Worm (Caenorhabditis elegans) whole organism, L2 larva: ENCODE measurements around the gene F13B12.4.

ENCODE experiments used
- C34F6.9 ChIP-seq: fragments of 150-350 bp; optimal IDR thresholded peaks from 2 replicates; lab custom pipeline; 2014; ENCODE audit warnings: missing biosample characterization, missing genetic modification characterization
- F13H6.1 ChIP-seq: sonication (generic microtip); optimal IDR thresholded peaks from 2 replicates; lab custom pipeline; 2016; ENCODE audit warnings: missing genetic modification characterization, missing compliant biosample characterization
- R02D3.7 ChIP-seq: fragments of 150-350 bp; optimal IDR thresholded peaks from 2 replicates; lab custom pipeline; 2014; ENCODE audit warnings: missing biosample characterization, missing genetic modification characterization
- Y55F3AM.14 ChIP-seq: fragments of 200-800 bp; sonication (Bioruptor generic); optimal IDR thresholded peaks from 2 replicates; lab custom pipeline; 2018; ENCODE audit warnings: mild to moderate bottlenecking, missing genetic modification characterization, missing compliant biosample characterization
- ZK546.5 ChIP-seq: sonication (generic microtip); optimal IDR thresholded peaks from 2 replicates; lab custom pipeline; 2017; ENCODE audit warnings: missing biosample characterization, missing genetic modification characterization
- alr-1 ChIP-seq: fragments of 150-350 bp; optimal IDR thresholded peaks from 2 replicates; lab custom pipeline; 2014; ENCODE audit warnings: missing biosample characterization, missing genetic modification characterization
- aly-2 ChIP-seq: fragments of 150-350 bp; optimal IDR thresholded peaks from 2 replicates; lab custom pipeline; 2014; ENCODE audit warnings: missing biosample characterization, missing genetic modification characterization
- ama-1 ChIP-seq: fragments of 150-350 bp; optimal IDR thresholded peaks from 2 replicates; lab custom pipeline; 2018; ENCODE audit warnings: inconsistent platforms
- ceh-16 ChIP-seq: fragments of 150-350 bp; optimal IDR thresholded peaks from 2 replicates; lab custom pipeline; 2014; ENCODE audit warnings: missing biosample characterization, missing genetic modification characterization
- ceh-82 ChIP-seq: fragments of 150-350 bp; optimal IDR thresholded peaks from 2 replicates; lab custom pipeline; 2014; ENCODE audit warnings: missing biosample characterization, missing genetic modification characterization
- crh-2 ChIP-seq: sonication (generic microtip); optimal IDR thresholded peaks from 2 replicates; lab custom pipeline; 2017; ENCODE audit warnings: missing biosample characterization, missing genetic modification characterization
- egl-27 ChIP-seq: sonication (generic microtip); optimal IDR thresholded peaks from 3 replicates; lab custom pipeline; 2017; ENCODE audit warnings: missing biosample characterization, missing genetic modification reagents, missing genetic modification characterization
- fos-1 ChIP-seq: fragments of 150-350 bp; optimal IDR thresholded peaks from 2 replicates; lab custom pipeline; 2014; ENCODE audit warnings: missing biosample characterization, missing genetic modification characterization
- gmeb-1 ChIP-seq: fragments of 150-350 bp; optimal IDR thresholded peaks from 2 replicates; lab custom pipeline; 2014; ENCODE audit warnings: missing biosample characterization, missing genetic modification characterization
- lin-39 ChIP-seq: fragments of 150-350 bp; optimal IDR thresholded peaks from 2 replicates; lab custom pipeline; 2014; ENCODE audit warnings: missing biosample characterization, missing genetic modification reagents, missing genetic modification characterization
- lsy-2 ChIP-seq, 2 experiments: fragments of 150-350 bp in 1 of 2; sonication (generic microtip) in 1 of 2; optimal IDR thresholded peaks; 2 replicates each; lab custom pipeline; 2014 to 2017; ENCODE audit warnings: missing biosample characterization in 2 of 2, missing genetic modification characterization in 2 of 2
- mab-5 ChIP-seq: fragments of 150-350 bp; optimal IDR thresholded peaks from 2 replicates; lab custom pipeline; 2014; ENCODE audit warnings: missing biosample characterization, missing genetic modification characterization
- mbf-1 ChIP-seq: sonication (generic microtip); optimal IDR thresholded peaks from 2 replicates; lab custom pipeline; 2017; ENCODE audit warnings: missing biosample characterization, missing genetic modification characterization
- nhr-12 ChIP-seq: fragments of 150-350 bp; optimal IDR thresholded peaks from 2 replicates; lab custom pipeline; 2014; ENCODE audit warnings: missing biosample characterization, missing genetic modification characterization
- nhr-129 ChIP-seq: fragments of 150-350 bp; optimal IDR thresholded peaks from 2 replicates; lab custom pipeline; 2014; ENCODE audit warnings: missing biosample characterization, missing genetic modification characterization
- nhr-23 ChIP-seq: fragments of 150-350 bp; optimal IDR thresholded peaks from 2 replicates; lab custom pipeline; 2014; ENCODE audit warnings: missing biosample characterization, missing genetic modification reagents, missing genetic modification characterization
- nhr-237 ChIP-seq: fragments of 150-350 bp; optimal IDR thresholded peaks from 2 replicates; lab custom pipeline; 2014; ENCODE audit warnings: missing biosample characterization, missing genetic modification characterization
- nhr-25 ChIP-seq: fragments of 150-350 bp; sonication (generic microtip); optimal IDR thresholded peaks from 3 replicates; lab custom pipeline; 2014; ENCODE audit warnings: missing biosample characterization, missing genetic modification characterization
- nhr-6 ChIP-seq: fragments of 150-350 bp; optimal IDR thresholded peaks from 2 replicates; lab custom pipeline; 2014; ENCODE audit warnings: missing biosample characterization, missing genetic modification characterization
- nhr-77 ChIP-seq: fragments of 150-350 bp; optimal IDR thresholded peaks from 2 replicates; lab custom pipeline; 2014; ENCODE audit warnings: missing biosample characterization, missing genetic modification characterization
- peb-1 ChIP-seq: fragments of 150-350 bp; optimal IDR thresholded peaks from 2 replicates; lab custom pipeline; 2014; ENCODE audit warnings: missing biosample characterization, missing genetic modification characterization
- sem-4 ChIP-seq: fragments of 150-350 bp; optimal IDR thresholded peaks from 2 replicates; lab custom pipeline; 2014; ENCODE audit warnings: missing biosample characterization, missing genetic modification reagents, missing genetic modification characterization
- skn-1 ChIP-seq: sonication (generic microtip); optimal IDR thresholded peaks from 2 replicates; lab custom pipeline; 2017; ENCODE audit warnings: missing biosample characterization, missing genetic modification characterization
- sma-3 ChIP-seq: sonication (generic microtip); optimal IDR thresholded peaks from 2 replicates; lab custom pipeline; 2016; ENCODE audit warnings: missing genetic modification reagents, missing genetic modification characterization, missing compliant biosample characterization
- sma-9 ChIP-seq, 2 experiments: fragments of 150-350 bp in 1 of 2; sonication (generic microtip) in 1 of 2; optimal IDR thresholded peaks; 2 replicates each; lab custom pipeline; 2014 to 2016; ENCODE audit warnings: missing genetic modification characterization in 2 of 2, mild to moderate bottlenecking in 1 of 2, missing biosample characterization in 1 of 2, missing compliant biosample characterization in 1 of 2, missing genetic modification reagents in 1 of 2, moderate library complexity in 1 of 2
- snpc-4 ChIP-seq: fragments of 150-350 bp; optimal IDR thresholded peaks from 2 replicates; lab custom pipeline; 2014; ENCODE audit warnings: missing biosample characterization, missing genetic modification characterization
- unc-39 ChIP-seq: fragments of 150-350 bp; optimal IDR thresholded peaks from 2 replicates; lab custom pipeline; 2014; ENCODE audit warnings: missing biosample characterization, missing genetic modification characterization
- unc-55 ChIP-seq: fragments of 150-350 bp; sonication (generic microtip); optimal IDR thresholded peaks from 3 replicates; lab custom pipeline; 2014; ENCODE audit warnings: missing biosample characterization, missing genetic modification reagents, missing genetic modification characterization
- unc-62 ChIP-seq: fragments of 150-350 bp; optimal IDR thresholded peaks from 2 replicates; lab custom pipeline; 2014; ENCODE audit warnings: missing biosample characterization, missing genetic modification reagents, missing genetic modification characterization
- ztf-1 ChIP-seq: fragments of 200-800 bp; sonication (Bioruptor generic); conservative IDR thresholded peaks from 2 replicates; pipeline ENCODE4 v1.3.6; 2022; ENCODE audit warnings: missing genetic modification characterization, missing compliant biosample characterization
- ztf-11 ChIP-seq: sonication (generic microtip); optimal IDR thresholded peaks from 2 replicates; lab custom pipeline; 2017; ENCODE audit warnings: missing biosample characterization, missing genetic modification characterization
- ztf-4 ChIP-seq: fragments of 150-350 bp; optimal IDR thresholded peaks from 2 replicates; lab custom pipeline; 2014; ENCODE audit warnings: missing biosample characterization, missing genetic modification characterization

The F13B12.4 gene

DNA sequence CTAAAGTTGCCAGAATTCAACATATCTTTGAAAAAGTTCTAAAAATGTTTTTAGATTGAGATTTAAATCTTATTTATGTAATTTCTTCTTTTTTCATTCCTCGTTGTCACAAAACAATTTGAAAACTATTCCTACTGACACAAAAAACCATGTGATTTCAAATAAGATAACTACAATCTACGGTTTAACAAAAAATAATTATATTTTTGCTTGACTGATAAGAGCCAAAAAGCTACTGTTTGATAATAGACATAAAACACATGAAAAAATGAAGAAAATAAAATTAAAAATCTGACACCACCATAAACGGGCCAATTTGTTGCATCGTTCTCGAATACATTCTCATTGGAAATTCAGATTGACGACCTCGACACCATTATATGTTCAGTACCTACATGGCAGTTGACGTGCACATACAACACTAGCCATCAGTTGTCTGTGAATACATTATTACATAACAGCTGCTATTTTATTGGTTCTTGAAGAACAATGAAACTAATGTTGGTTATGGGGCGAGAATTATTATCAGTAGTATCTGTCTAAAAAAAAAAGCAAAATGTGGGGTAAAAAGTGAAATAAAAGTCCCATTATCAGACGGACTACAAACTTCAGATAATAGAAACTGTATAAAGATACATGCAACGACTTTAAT is 14.4 kb upstream of the F13B12.4 start, which contains the start of gene ugt-43:
Gene ugt-43 (plus strand): TSS at position 602 of the 652 bp plus-strand sequence.
- no peak for TF ChIP-seq ceh-82
- TF ChIP-seq R02D3.7, result no peak
- no peak for TF ChIP-seq ama-1 (lab: Kevin White, UChicago)
- no peak for TF ChIP-seq skn-1 (tag; lab: Kevin White, UChicago)
- no peak for TF ChIP-seq sma-9 (GFP tag; optimal IDR thresholded peaks at IDR 0.05; lab: Kevin White, UChicago)
- no peak for TF ChIP-seq sma-9 (tag; optimal IDR thresholded peaks at IDR 0.05; lab: Kevin White, UChicago)
- TF ChIP-seq snpc-4 (tag; lab: Kevin White, UChicago), result no peak
- TF ChIP-seq Y55F3AM.14 (GFP tag; lab: Kevin White, UChicago), result no peak
- TF ChIP-seq nhr-77 (tag; lab: Kevin White, UChicago), result no peak
- TF ChIP-seq lin-39, result no peak
- TF ChIP-seq nhr-237 (tag; lab: Kevin White, UChicago), result no peak
- no peak for TF ChIP-seq nhr-12 (tag; lab: Kevin White, UChicago)
- TF ChIP-seq ZK546.5, result no peak
- TF ChIP-seq fos-1 (tag; lab: Kevin White, UChicago), result no peak
- no peak for TF ChIP-seq sem-4 (tag; lab: Kevin White, UChicago)
- no peak for TF ChIP-seq egl-27 (tag; lab: Kevin White, UChicago)
- no peak for TF ChIP-seq sma-3 (GFP tag; lab: Kevin White, UChicago)
- TF ChIP-seq aly-2, result no peak

DNA sequence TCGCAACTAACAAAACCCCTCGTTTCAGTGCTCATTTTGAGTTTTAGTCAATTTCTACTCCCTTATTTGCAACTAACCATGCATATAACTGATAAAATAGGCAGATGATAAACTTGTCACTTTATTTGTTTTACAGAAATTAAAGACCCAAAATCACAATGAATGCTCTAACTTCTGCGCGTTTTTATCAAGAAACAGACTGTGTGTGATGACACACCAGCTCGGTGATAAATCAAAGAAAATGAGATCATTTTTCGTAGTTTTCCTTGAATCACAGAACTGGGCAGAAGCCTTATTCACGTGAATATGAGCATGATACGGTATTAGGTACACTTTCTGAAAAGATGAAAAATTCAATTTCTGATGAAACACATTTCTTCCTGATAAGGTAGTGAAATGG is 13.4 kb upstream of the F13B12.4 start:
- TF ChIP-seq F13H6.1 (tag; lab: Kevin White, UChicago) (no peak), R02D3.7 (no peak), fos-1 (tag; lab: Kevin White, UChicago) (peak; percentile 98), sma-9 (GFP tag; optimal IDR thresholded peaks at IDR 0.05; lab: Kevin White, UChicago) (peak; percentile 79), sma-9 (tag; optimal IDR thresholded peaks at IDR 0.05; lab: Kevin White, UChicago) (no peak), gmeb-1 (peak; percentile 62), crh-2 (tag; lab: Kevin White, UChicago) (peak; percentile 33), ceh-16 (tag; lab: Kevin White, UChicago) (no peak), unc-62 (GFP tag; lab: Kevin White, UChicago) (no peak), sma-3 (GFP tag; lab: Kevin White, UChicago) (peak; percentile 17), nhr-77 (tag; lab: Kevin White, UChicago) (no peak), nhr-6 (tag; lab: Kevin White, UChicago) (no peak), C34F6.9 (no peak), nhr-129 (tag; lab: Kevin White, UChicago) (no peak), peb-1 (tag; lab: Kevin White, UChicago) (no peak)

DNA sequence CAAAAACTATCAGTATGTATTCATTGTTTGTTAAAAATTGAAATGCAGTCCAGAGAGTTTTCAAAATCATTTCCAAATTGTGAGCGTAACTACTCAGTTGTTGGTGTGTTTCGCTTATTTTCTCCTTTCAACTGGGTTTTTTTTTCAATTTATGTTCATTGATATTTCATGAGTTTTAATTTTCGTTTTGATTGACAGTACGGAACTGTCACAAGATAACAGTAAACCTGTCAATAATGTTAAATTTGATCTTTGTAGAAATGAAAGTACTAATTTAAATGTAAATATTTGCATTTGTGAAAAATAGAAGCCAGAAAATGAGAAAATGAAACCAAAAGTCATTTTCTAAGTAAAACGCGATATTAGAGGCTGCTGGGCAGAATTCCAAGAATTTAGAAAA is 12.9 kb upstream of the F13B12.4 start:
- TF ChIP-seq crh-2 (tag; lab: Kevin White, UChicago) (no peak), ZK546.5 (no peak), egl-27 (tag; lab: Kevin White, UChicago) (no peak), Y55F3AM.14 (GFP tag; lab: Kevin White, UChicago) (no peak), R02D3.7 (no peak), ama-1 (lab: Kevin White, UChicago) (no peak), nhr-23 (no peak)
- TF ChIP-seq, all 48 proteins: peak for 0

DNA sequence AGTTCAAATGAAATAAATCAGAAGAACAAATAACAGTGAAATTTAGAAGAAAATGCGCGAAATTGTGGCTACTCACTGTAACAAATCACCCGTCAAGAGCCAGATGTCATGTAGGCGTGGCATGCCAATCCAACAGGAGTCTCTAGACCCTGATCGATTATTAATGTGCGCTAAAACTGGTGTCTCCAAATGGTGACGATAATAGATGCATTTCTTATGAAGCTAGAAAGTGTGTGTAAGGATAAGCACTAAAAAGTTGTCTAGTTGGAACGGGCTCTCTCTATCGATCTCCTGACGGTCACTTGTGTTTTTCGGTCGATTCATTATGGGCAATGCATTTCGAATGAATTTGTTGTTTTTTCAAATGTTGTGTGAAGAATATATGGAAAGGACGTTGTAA is 12.1 kb upstream of the F13B12.4 start, which contains the start of gene mec-3:
Gene mec-3 (minus strand): TSS at position 101 of the 400 bp plus-strand sequence.
- TF ChIP-seq unc-55 (GFP tag; lab: Kevin White, UChicago) (peak; percentile 66), C34F6.9 (no peak), ztf-1 (GFP tag; lab: Robert Waterston, UW) (no peak)

DNA sequence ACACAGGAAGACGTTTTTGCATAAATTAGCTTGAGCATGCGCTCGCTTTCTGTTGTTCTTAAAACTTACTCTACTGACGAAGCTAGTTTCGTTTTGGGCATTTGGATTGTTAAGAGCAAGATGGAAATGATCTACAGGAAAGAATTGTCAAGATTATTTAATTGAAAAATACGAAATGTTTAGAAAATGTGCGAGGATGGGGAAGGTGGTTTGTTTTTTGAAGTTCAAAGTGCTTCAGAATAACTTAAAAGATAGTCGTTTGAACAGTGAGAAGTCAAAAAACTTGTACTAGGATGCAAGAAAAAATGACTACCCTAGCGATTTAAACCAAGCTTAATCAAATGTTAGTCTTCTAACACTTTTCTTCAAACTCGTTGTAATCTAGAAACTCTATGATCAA is 7.4 kb upstream of the F13B12.4 start, which contains the start of gene srb-17:
Gene srb-17 (minus strand): TSS at position 101 of the 400 bp plus-strand sequence.
- TF ChIP-seq alr-1 (tag; lab: Kevin White, UChicago), result no peak

DNA sequence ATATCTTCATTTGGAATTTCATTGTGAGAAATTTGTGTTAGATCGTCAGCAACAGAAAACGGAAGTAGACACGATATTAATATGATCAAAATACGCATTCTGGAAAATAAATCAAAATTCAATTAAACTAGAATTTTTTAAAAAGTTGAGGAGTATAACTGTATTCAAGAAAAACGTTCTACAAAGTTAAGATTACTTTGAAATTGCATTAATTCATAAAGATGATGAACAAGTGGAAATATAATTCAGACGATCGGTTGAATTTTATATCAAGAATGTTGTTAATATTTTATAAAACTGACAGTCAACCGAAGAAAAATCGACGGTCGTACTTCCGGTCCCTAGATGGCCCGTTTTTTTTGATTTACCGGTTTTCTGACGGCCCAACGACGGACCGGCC is 3.3 kb upstream of the F13B12.4 start, which contains the start of gene F01D4.8:
Gene F01D4.8 (minus strand): TSS at position 101 of the 400 bp plus-strand sequence.
- TF ChIP-seq ztf-4 (tag; lab: Kevin White, UChicago) (no peak), peb-1 (tag; lab: Kevin White, UChicago) (no peak), ztf-11 (tag; lab: Kevin White, UChicago) (no peak), unc-39 (tag; lab: Kevin White, UChicago) (no peak), F13H6.1 (tag; lab: Kevin White, UChicago) (no peak), Y55F3AM.14 (GFP tag; lab: Kevin White, UChicago) (no peak), sma-9 (GFP tag; optimal IDR thresholded peaks at IDR 0.05; lab: Kevin White, UChicago) (no peak), sma-9 (tag; optimal IDR thresholded peaks at IDR 0.05; lab: Kevin White, UChicago) (no peak), C34F6.9 (no peak), ztf-1 (GFP tag; lab: Robert Waterston, UW) (no peak), nhr-129 (tag; lab: Kevin White, UChicago) (no peak), lsy-2 (tag; optimal IDR thresholded peaks at IDR 0.05; lab: Kevin White, UChicago) (no peak), mbf-1 (tag; lab: Kevin White, UChicago) (no peak), fos-1 (tag; lab: Kevin White, UChicago) (no peak), mab-5 (tag; lab: Kevin White, UChicago) (no peak), nhr-25 (tag; lab: Kevin White, UChicago) (no peak), sem-4 (tag; lab: Kevin White, UChicago) (no peak)
